Worm (Caenorhabditis elegans): ENCODE results near the gene tag-30.

The tag-30 gene

DNA sequence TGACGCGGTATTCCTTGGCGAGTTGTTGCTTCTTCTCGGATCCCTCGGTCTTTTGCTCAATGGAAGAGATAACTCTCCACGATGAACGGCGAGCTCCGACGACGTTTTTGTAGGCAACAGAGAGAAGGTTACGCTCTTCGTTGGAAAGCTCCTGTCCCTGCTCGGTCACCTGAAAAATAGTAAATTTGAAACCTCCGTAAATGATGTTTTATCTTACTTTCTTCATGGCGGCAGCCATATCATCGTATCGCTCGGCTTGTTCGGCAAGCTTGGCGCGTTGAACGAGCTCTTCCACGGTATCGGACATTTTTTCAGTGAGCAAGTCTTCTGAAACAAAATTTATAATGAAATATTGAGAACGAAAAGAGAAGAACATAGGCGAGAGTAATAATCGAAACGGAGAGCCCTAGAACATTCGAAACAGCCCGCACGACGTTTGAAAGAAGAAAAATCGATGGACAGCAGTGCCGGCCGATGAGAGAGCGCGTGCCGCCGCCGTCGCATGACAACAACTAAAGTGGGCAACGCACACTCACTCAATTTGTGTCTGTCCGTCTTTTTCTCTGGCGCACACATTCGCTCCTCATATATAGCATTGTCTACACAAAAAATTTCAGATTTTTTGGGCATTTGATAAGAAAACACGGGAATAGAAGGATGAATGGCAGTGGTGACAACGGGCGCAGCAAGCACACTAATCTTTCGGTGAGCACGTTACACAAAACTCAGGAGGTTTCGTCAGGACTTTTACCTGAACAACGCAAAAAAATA is 33.2 kb downstream of the tag-30 start, which contains the start of the genes par-5 and M117.3 (continued):
- TF ChIP-seq nhr-11 (tag; optimal IDR thresholded peaks at IDR 0.05) (no peak), nhr-71 (tag; optimal IDR thresholded peaks at IDR 0.05) (peak; percentile 83), snu-23 (GFP tag; optimal IDR thresholded peaks at IDR 0.05) (peak; percentile 84), lin-14 (GFP tag; optimal IDR thresholded peaks at IDR 0.05) (peak; percentile 93), alr-1 (tag; optimal IDR thresholded peaks at IDR 0.05; ENCODE audit: borderline replicate concordance) (no peak), F16B12.6 (tag; optimal IDR thresholded peaks at IDR 0.05) (no peak), skn-1 (tag; optimal IDR thresholded peaks at IDR 0.05) (peak; percentile 14), unc-62 (GFP tag; optimal IDR thresholded peaks at IDR 0.05) (no peak), irx-1 (tag; optimal IDR thresholded peaks at IDR 0.05) (peak; percentile 31), nhr-85 (tag) (peak; percentile 68), snpc-4 (tag; optimal IDR thresholded peaks at IDR 0.05) (no peak), sptf-1 (tag; optimal IDR thresholded peaks at IDR 0.05) (no peak), mdl-1 (tag; optimal IDR thresholded peaks at IDR 0.05) (peak in 1 of 2 experiments; percentile 88), nhr-90 (tag; optimal IDR thresholded peaks at IDR 0.05; ENCODE audit: poor library complexity) (peak; percentile 21), dpl-1 (GFP tag; optimal IDR thresholded peaks at IDR 0.05) (peak; percentile 49 to 59 (median 56)), mep-1 (tag; optimal IDR thresholded peaks at IDR 0.05) (peak; percentile 58), blmp-1 (tag; optimal IDR thresholded peaks at IDR 0.05) (no peak), isw-1 (GFP tag; IDR thresholded peaks at IDR 0.05) (peak; percentile 74), nhr-47 (tag; optimal IDR thresholded peaks at IDR 0.05) (peak; percentile 79), ceh-82 (tag; optimal IDR thresholded peaks at IDR 0.05) (peak; percentile 49 to 72 (median 69)), nhr-20 (tag; optimal IDR thresholded peaks at IDR 0.05) (peak; percentile 67), unc-30 (tag; optimal IDR thresholded peaks at IDR 0.05) (no peak), unc-98 (GFP tag; IDR thresholded peaks at IDR 0.05) (no peak), pax-3 (tag; optimal IDR thresholded peaks at IDR 0.05) (no peak), ceh-63 (GFP tag; optimal IDR thresholded peaks at IDR 0.05) (no peak), rnt-1 (tag; optimal IDR thresholded peaks at IDR 0.05) (peak; percentile 36), fkh-10 (GFP tag; optimal IDR thresholded peaks at IDR 0.05) (peak; percentile 70), fos-1 (tag; optimal IDR thresholded peaks at IDR 0.05) (peak; percentile 59), vab-15 (tag; optimal IDR thresholded peaks at IDR 0.05) (no peak), lin-15B (tag; optimal IDR thresholded peaks at IDR 0.05) (no peak), pag-3 (tag; optimal IDR thresholded peaks at IDR 0.05; ENCODE audit: borderline replicate concordance, insufficient read depth) (no peak), tbx-2 (tag; optimal IDR thresholded peaks at IDR 0.05) (peak; percentile 71), lin-35 (GFP tag; optimal IDR thresholded peaks at IDR 0.05) (peak; percentile 63 to 71), dsc-1 (tag; optimal IDR thresholded peaks at IDR 0.05) (peak; percentile 57), C16A3.4 (tag; optimal IDR thresholded peaks at IDR 0.05) (peak; percentile 53), ztf-4 (tag; optimal IDR thresholded peaks at IDR 0.05) (peak; percentile 62), lin-13 (GFP tag; optimal IDR thresholded peaks at IDR 0.05) (peak; percentile 9), egl-13 (tag; optimal IDR thresholded peaks at IDR 0.05) (peak; percentile 68), zip-4 (GFP tag; optimal IDR thresholded peaks at IDR 0.05) (no peak), unc-130 (tag; optimal IDR thresholded peaks at IDR 0.05) (peak; percentile 28), efl-1 (optimal IDR thresholded peaks at IDR 0.05) (peak; percentile 53 to 62), efl-1 (GFP tag; optimal IDR thresholded peaks at IDR 0.05 in 1 of 2) (peak; percentile 57 to 90), nhr-12 (tag; optimal IDR thresholded peaks at IDR 0.05) (no peak), nhr-19 (GFP tag; conservative IDR thresholded peaks at IDR 0.05) (peak; percentile 46)

All from whole organism, L1 larva.